Fruit fly (Drosophila melanogaster) whole organism, embryonic: ENCODE measurements around the gene CG2652.

Experiments
- Bgb ChIP-seq: fragments of 200-800 bp; sonication (Bioruptor generic); IDR thresholded peaks from 2 replicates; pipeline ENCODE4 v1.3.6; 2022; ENCODE audit warnings: missing biosample characterization, missing genetic modification characterization; ENCODE audit not compliant: partially characterized antibody
- CG13287 ChIP-seq: fragments of 200-800 bp; sonication (Bioruptor generic); IDR thresholded peaks from 2 replicates; pipeline ENCODE4 v1.3.6; 2022; ENCODE audit warnings: missing biosample characterization, missing genetic modification characterization; ENCODE audit not compliant: partially characterized antibody
- CG14710 ChIP-seq: fragments of 200-800 bp; sonication (Bioruptor generic); optimal IDR thresholded peaks from 3 replicates; lab custom pipeline; 2019; ENCODE audit warnings: missing biosample characterization, mild to moderate bottlenecking, missing genetic modification characterization, moderate library complexity
- CG14860 ChIP-seq: fragments of 200-800 bp; sonication (Bioruptor generic); IDR thresholded peaks from 3 replicates; pipeline ENCODE4 v1.3.6; 2022; ENCODE audit warnings: missing biosample characterization, missing genetic modification characterization; ENCODE audit not compliant: partially characterized antibody
- CG2129 ChIP-seq: fragments of 200-800 bp; sonication (Bioruptor generic); IDR thresholded peaks from 2 replicates; pipeline ENCODE4 v1.3.6; 2022; ENCODE audit warnings: missing biosample characterization, missing genetic modification characterization; ENCODE audit not compliant: partially characterized antibody
- CG7963 ChIP-seq: fragments of 200-800 bp; sonication (Bioruptor generic); IDR thresholded peaks from 3 replicates; pipeline ENCODE4 v1.3.6; 2022; ENCODE audit warnings: missing biosample characterization, missing genetic modification characterization; ENCODE audit not compliant: partially characterized antibody
- Dip2 ChIP-seq: fragments of 200-800 bp; sonication (Bioruptor generic); IDR thresholded peaks from 2 replicates; pipeline ENCODE4 v1.3.6; 2022; ENCODE audit warnings: missing biosample characterization, missing genetic modification characterization
- Dll ChIP-seq: fragments of 200-800 bp; sonication (Bioruptor generic); IDR thresholded peaks from 4 replicates; pipeline ENCODE4 v1.3.6; 2022; ENCODE audit warnings: missing biosample characterization, missing genetic modification characterization; ENCODE audit not compliant: partially characterized antibody
- Doc3 ChIP-seq: fragments of 200-800 bp; sonication (Bioruptor generic); IDR thresholded peaks from 3 replicates; pipeline ENCODE4 v1.3.6; 2022; ENCODE audit warnings: missing biosample characterization, missing genetic modification characterization; ENCODE audit not compliant: partially characterized antibody
- Dref ChIP-seq: fragments of 200-800 bp; sonication (Bioruptor generic); IDR thresholded peaks from 2 replicates; pipeline ENCODE4 v1.3.6; 2022; ENCODE audit warnings: missing biosample characterization, missing genetic modification characterization
- HLH3B ChIP-seq: fragments of 200-800 bp; sonication (Bioruptor generic); IDR thresholded peaks from 2 replicates; pipeline ENCODE4 v1.3.6; 2022; ENCODE audit warnings: missing biosample characterization, missing genetic modification characterization
- HLH4C ChIP-seq: fragments of 200-800 bp; sonication (Bioruptor generic); IDR thresholded peaks from 3 replicates; pipeline ENCODE4 v1.3.6; 2022; ENCODE audit warnings: missing biosample characterization, missing genetic modification characterization; ENCODE audit not compliant: partially characterized antibody
- HmgZ ChIP-seq: fragments of 200-800 bp; sonication (Bioruptor generic); optimal IDR thresholded peaks from 2 replicates; lab custom pipeline; 2018; ENCODE audit warnings: missing biosample characterization, mild to moderate bottlenecking, missing genetic modification characterization
- Scr ChIP-seq: fragments of 200-800 bp; sonication (Bioruptor generic); IDR thresholded peaks from 2 replicates; pipeline ENCODE4 v1.3.6; 2022; ENCODE audit warnings: missing biosample characterization, missing genetic modification characterization; ENCODE audit not compliant: partially characterized antibody
- Sin3A ChIP-seq: fragments of >200 bp; optimal IDR thresholded peaks from 2 replicates; lab custom pipeline; 2018
- Sry-δ ChIP-seq: fragments of 200-800 bp; sonication (Bioruptor generic); optimal IDR thresholded peaks from 2 replicates; lab custom pipeline; 2016; ENCODE audit warnings: missing biosample characterization, missing genetic modification characterization
- ab ChIP-seq: fragments of 200-800 bp; sonication (Bioruptor generic); optimal IDR thresholded peaks from 2 replicates; lab custom pipeline; 2016; ENCODE audit warnings: missing biosample characterization, missing genetic modification characterization
- amos ChIP-seq: fragments of 200-800 bp; sonication (Bioruptor generic); IDR thresholded peaks from 2 replicates; pipeline ENCODE4 v1.3.6; 2022; ENCODE audit warnings: missing biosample characterization, missing genetic modification characterization; ENCODE audit not compliant: partially characterized antibody
- ato ChIP-seq: fragments of 200-800 bp; sonication (Bioruptor generic); IDR thresholded peaks from 2 replicates; pipeline ENCODE4 v1.3.6; 2022; ENCODE audit warnings: missing biosample characterization, missing genetic modification characterization; ENCODE audit not compliant: partially characterized antibody
- bbx ChIP-seq: fragments of 200-800 bp; sonication (Bioruptor generic); IDR thresholded peaks from 2 replicates; pipeline ENCODE4 v1.3.6; 2022; ENCODE audit warnings: missing biosample characterization, missing genetic modification characterization; ENCODE audit not compliant: partially characterized antibody
- chinmo ChIP-seq: fragments of 200-800 bp; sonication (Bioruptor generic); IDR thresholded peaks from 4 replicates; pipeline ENCODE4 v1.3.6; 2022; ENCODE audit warnings: missing biosample characterization, missing genetic modification characterization; ENCODE audit not compliant: partially characterized antibody
- dati ChIP-seq: fragments of 200-800 bp; sonication (Bioruptor generic); IDR thresholded peaks from 2 replicates; pipeline ENCODE4 v1.3.6; 2022; ENCODE audit warnings: missing biosample characterization, missing genetic modification characterization
- gcm ChIP-seq: fragments of 200-800 bp; sonication (Bioruptor generic); optimal IDR thresholded peaks from 2 replicates; lab custom pipeline; 2019; ENCODE audit warnings: missing biosample characterization, mild to moderate bottlenecking, missing genetic modification characterization, moderate library complexity
- gro ChIP-seq: fragments of 200-800 bp; sonication (Bioruptor generic); optimal IDR thresholded peaks from 2 replicates; lab custom pipeline; 2016; ENCODE audit warnings: missing biosample characterization, missing genetic modification characterization
- hbn ChIP-seq: fragments of 200-800 bp; sonication (Bioruptor generic); IDR thresholded peaks from 2 replicates; pipeline ENCODE4 v1.3.6; 2022; ENCODE audit warnings: missing biosample characterization, missing genetic modification characterization; ENCODE audit not compliant: partially characterized antibody
- inv ChIP-seq: fragments of 200-800 bp; sonication (Bioruptor generic); IDR thresholded peaks from 2 replicates; pipeline ENCODE4 v1.3.6; 2022; ENCODE audit warnings: missing biosample characterization, missing genetic modification characterization; ENCODE audit not compliant: partially characterized antibody
- knrl ChIP-seq: fragments of 200-800 bp; sonication (Bioruptor generic); IDR thresholded peaks from 3 replicates; pipeline ENCODE4 v1.3.6; 2022; ENCODE audit warnings: missing biosample characterization, missing genetic modification characterization; ENCODE audit not compliant: partially characterized antibody
- nerfin-2 ChIP-seq: fragments of 200-800 bp; sonication (Bioruptor generic); IDR thresholded peaks from 2 replicates; pipeline ENCODE4 v1.3.6; 2022; ENCODE audit warnings: missing biosample characterization, missing genetic modification characterization; ENCODE audit not compliant: partially characterized antibody
- pzg ChIP-seq: fragments of 200-800 bp; sonication (Bioruptor generic); optimal IDR thresholded peaks from 3 replicates; lab custom pipeline; 2018; ENCODE audit warnings: missing biosample characterization, mild to moderate bottlenecking, missing genetic modification characterization, moderate library complexity
- sna ChIP-seq: fragments of 200-800 bp; sonication (Bioruptor generic); IDR thresholded peaks from 2 replicates; pipeline ENCODE4 v1.3.6; 2022; ENCODE audit warnings: missing biosample characterization, missing genetic modification characterization; ENCODE audit not compliant: partially characterized antibody
- stwl ChIP-seq: fragments of 200-800 bp; sonication (Bioruptor generic); optimal IDR thresholded peaks from 3 replicates; lab custom pipeline; 2018; ENCODE audit warnings: missing biosample characterization, mild to moderate bottlenecking, missing genetic modification characterization, moderate library complexity
- sug ChIP-seq: fragments of 200-800 bp; optimal IDR thresholded peaks from 2 replicates; lab custom pipeline; 2019; ENCODE audit warnings: missing biosample characterization, mild to moderate bottlenecking, missing genetic modification characterization, moderate library complexity
- tup ChIP-seq: fragments of 200-800 bp; sonication (Bioruptor generic); optimal IDR thresholded peaks from 2 replicates; lab custom pipeline; 2016; ENCODE audit warnings: missing biosample characterization, mild to moderate bottlenecking, missing genetic modification characterization, moderate library complexity
- usp ChIP-seq: fragments of >200 bp; optimal IDR thresholded peaks from 2 replicates; lab custom pipeline; 2017; ENCODE audit warnings: missing biosample characterization, missing genetic modification characterization
- vnd ChIP-seq: fragments of 200-800 bp; sonication (Bioruptor generic); IDR thresholded peaks from 3 replicates; pipeline ENCODE4 v1.3.6; 2022; ENCODE audit warnings: missing biosample characterization, missing genetic modification characterization; ENCODE audit not compliant: partially characterized antibody
- zfh1 ChIP-seq: fragments of 200-800 bp; sonication (Bioruptor generic); IDR thresholded peaks from 3 replicates; pipeline ENCODE4 v1.3.6; 2022; ENCODE audit warnings: missing biosample characterization, missing genetic modification characterization

CG2652 gene

DNA sequence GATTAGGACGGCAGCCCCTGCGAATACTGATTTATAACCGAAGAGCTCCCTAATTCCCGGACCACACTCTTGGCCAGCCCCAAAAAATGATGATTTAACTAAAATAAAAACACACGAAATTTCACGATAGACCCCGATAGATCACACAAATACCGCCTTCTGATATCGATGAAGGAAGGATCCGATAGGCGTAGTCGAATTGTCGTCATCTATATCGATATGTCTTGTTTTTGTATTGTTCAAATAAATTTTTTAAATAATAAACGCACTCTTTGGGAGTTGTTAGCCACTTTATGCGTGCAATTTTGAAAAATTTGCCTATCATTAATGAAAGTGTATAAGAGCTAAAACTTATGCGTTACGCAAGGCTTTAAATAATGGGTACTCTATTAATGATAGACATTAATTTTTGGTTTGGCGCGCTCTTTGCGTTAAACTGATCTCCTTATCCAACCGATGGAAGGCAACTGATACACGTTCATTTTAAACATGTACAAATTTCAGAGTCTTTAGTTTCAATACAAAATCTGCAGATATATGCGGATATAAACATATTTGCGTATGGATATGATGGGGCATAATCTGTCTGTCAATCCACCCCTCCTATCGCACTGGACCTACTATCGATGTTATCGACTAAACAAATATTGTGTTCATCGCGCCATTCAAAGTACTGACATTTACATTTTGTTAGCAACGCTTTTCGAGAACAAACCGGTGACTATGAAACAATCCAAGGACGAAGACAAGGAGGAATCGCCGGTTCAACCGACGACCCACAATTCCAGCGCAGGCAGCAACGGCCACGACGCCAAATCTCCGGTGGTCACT is 15.5 kb upstream of the CG2652 start, which contains the start of the genes Spg7 and Lint-O (continued):
- TF ChIP-seq tup (GFP tag; lab: Kevin White, UChicago) (no peak), chinmo (GFP tag; lab: Robert Waterston, UW) (0 out of 4 replicates have a peak, but pooled peaks have one; percentile 63), gro (GFP tag; lab: Kevin White, UChicago) (no peak), HmgZ (tag; lab: Kevin White, UChicago) (no peak), CG14710 (tag; lab: Kevin White, UChicago) (peak; percentile 32), CG13287 (GFP tag; lab: Robert Waterston, UW) (peak; percentile 77), CG14860 (GFP tag; lab: Robert Waterston, UW) (peak; percentile 36; the same call in 2 of the 3 replicates), bbx (peak; percentile 76), amos (GFP tag; lab: Robert Waterston, UW) (peak; percentile 76), Dip2 (GFP tag; lab: Robert Waterston, UW) (no peak), vnd (GFP tag; lab: Robert Waterston, UW) (peak; percentile 73), CG7963 (GFP tag; lab: Robert Waterston, UW) (peak; percentile 74), nerfin-2 (GFP tag; lab: Robert Waterston, UW) (peak; percentile 69), pzg (GFP tag; lab: Kevin White, UChicago) (peak; percentile 21), Sry-δ (GFP tag; lab: Kevin White, UChicago) (peak; percentile 62), usp (GFP tag; lab: Kevin White, UChicago) (no peak), HLH3B (GFP tag; lab: Robert Waterston, UW) (no peak), zfh1 (GFP tag; lab: Robert Waterston, UW) (no peak), Sin3A (lab: Kevin White, UChicago) (peak; percentile 5), HLH4C (peak; percentile 70; the same call in 2 of the 3 replicates), stwl (tag; lab: Kevin White, UChicago) (peak; percentile 19), knrl (GFP tag; lab: Robert Waterston, UW) (peak; percentile 65; the same call in 2 of the 3 replicates), ato (GFP tag; lab: Robert Waterston, UW) (peak; percentile 73), inv (GFP tag; lab: Robert Waterston, UW) (peak; percentile 53), Dll (GFP tag; lab: Robert Waterston, UW) (peak; percentile 74; the same call in 3 of the 4 replicates), ab (GFP tag; lab: Kevin White, UChicago) (no peak), sna (peak; percentile 54; the same call in 1 of the 2 replicates), Doc3 (GFP tag; lab: Robert Waterston, UW) (peak; percentile 50; the same call in 2 of the 3 replicates), dati (GFP tag; lab: Robert Waterston, UW) (no peak), Scr (GFP tag; lab: Robert Waterston, UW) (peak; percentile 76), sug (tag; lab: Kevin White, UChicago) (no peak), CG2129 (GFP tag; lab: Robert Waterston, UW) (peak; percentile 23; the same call in 1 of the 2 replicates), Dref (GFP tag; lab: Robert Waterston, UW) (peak; percentile 79), Bgb (GFP tag; lab: Robert Waterston, UW) (peak; percentile 75), hbn (GFP tag; lab: Robert Waterston, UW) (peak; percentile 44; the same call in 1 of the 2 replicates), gcm (GFP tag; lab: Kevin White, UChicago) (no peak)
